Worm (Caenorhabditis elegans): ENCODE results near the gene rsu-1.

Gene rsu-1

DNA sequence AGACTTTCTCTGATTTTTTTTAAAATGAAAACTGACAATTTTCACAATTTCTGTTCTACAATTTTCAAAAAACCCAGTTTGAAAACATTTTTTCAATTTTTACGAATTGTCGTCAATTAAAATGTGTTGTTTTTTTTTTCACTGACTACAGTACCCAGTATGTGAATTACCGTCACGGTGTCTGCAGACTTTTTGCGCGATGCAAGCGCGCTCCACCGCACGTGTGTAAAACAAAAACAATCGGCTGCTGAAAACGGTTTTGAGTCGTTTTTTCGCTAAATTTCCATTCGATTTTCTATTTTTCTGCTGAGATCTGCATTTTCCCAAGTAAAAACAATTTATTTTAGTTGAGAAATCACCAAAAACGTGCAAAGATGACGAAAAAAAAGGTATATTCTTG lies 15.6 kb upstream of the rsu-1 start (continued):
- no peak for TF ChIP-seq ceh-45 (GFP tag; IDR thresholded peaks at IDR 0.05)
- TF ChIP-seq ceh-6 (GFP tag; optimal IDR thresholded peaks at IDR 0.05), result no peak
- no peak for TF ChIP-seq lin-11 (tag; optimal IDR thresholded peaks at IDR 0.05)
- TF ChIP-seq ceh-18 (tag; optimal IDR thresholded peaks at IDR 0.05), result peak; percentile 83
- no peak for TF ChIP-seq ceh-48 (tag; optimal IDR thresholded peaks at IDR 0.05)
- TF ChIP-seq fkh-10 (GFP tag; optimal IDR thresholded peaks at IDR 0.05), result no peak
- peak; percentile 11 for TF ChIP-seq fax-1 (tag; optimal IDR thresholded peaks at IDR 0.05)
- TF ChIP-seq pha-2 (tag; optimal IDR thresholded peaks at IDR 0.05), result no peak
- peak; percentile 53 for TF ChIP-seq ceh-30 (tag; optimal IDR thresholded peaks at IDR 0.05)
- TF ChIP-seq Y22D7AL.16 (tag; optimal IDR thresholded peaks at IDR 0.05), result no peak
- peak; percentile 52 for TF ChIP-seq C08G9.2 (tag; optimal IDR thresholded peaks at IDR 0.05)
- TF ChIP-seq unc-3 (GFP tag; conservative IDR thresholded peaks at IDR 0.05), result no peak
- TF ChIP-seq unc-3 (tag; optimal IDR thresholded peaks at IDR 0.05), result peak; percentile 32
- TF ChIP-seq sox-4 (tag; optimal IDR thresholded peaks at IDR 0.05), result no peak
- no peak for TF ChIP-seq F13H6.1 (tag; optimal IDR thresholded peaks at IDR 0.05)
- no peak for TF ChIP-seq hlh-15 (tag; optimal IDR thresholded peaks at IDR 0.05)
- TF ChIP-seq odd-2 (tag; optimal IDR thresholded peaks at IDR 0.05), result no peak
- peak; percentile 44 for TF ChIP-seq unc-86 (tag; optimal IDR thresholded peaks at IDR 0.05)
- TF ChIP-seq ceh-24 (tag; optimal IDR thresholded peaks at IDR 0.05), result no peak
- peak; percentile 83 for TF ChIP-seq ref-2 (tag; optimal IDR thresholded peaks at IDR 0.05)
- TF ChIP-seq rnt-1 (tag; optimal IDR thresholded peaks at IDR 0.05), result peak; percentile 17
- TF ChIP-seq ets-4 (tag; optimal IDR thresholded peaks at IDR 0.05), result peak; percentile 38
- peak; percentile 78 for TF ChIP-seq ceh-34 (tag; optimal IDR thresholded peaks at IDR 0.05)
- TF ChIP-seq K09A11.1 (tag; optimal IDR thresholded peaks at IDR 0.05; ENCODE audit: insufficient read depth), result peak; percentile 44
- TF ChIP-seq madf-2 (tag; optimal IDR thresholded peaks at IDR 0.05), result peak; percentile 21
- TF ChIP-seq pag-3 (tag; optimal IDR thresholded peaks at IDR 0.05; ENCODE audit: borderline replicate concordance), result no peak
- TF ChIP-seq ceh-14 (tag; optimal IDR thresholded peaks at IDR 0.05), result peak; percentile 79
- TF ChIP-seq ceh-22 (tag; optimal IDR thresholded peaks at IDR 0.05), result no peak
- no peak for TF ChIP-seq K02D7.2 (tag; optimal IDR thresholded peaks at IDR 0.05)
- TF ChIP-seq elt-2 (tag; optimal IDR thresholded peaks at IDR 0.05), result peak; percentile 68
- no peak for TF ChIP-seq pha-4 (tag; optimal IDR thresholded peaks at IDR 0.05)
- peak; percentile 12; the same call in 1 of the 2 replicates for TF ChIP-seq sox-2 (GFP tag; IDR thresholded peaks at IDR 0.05)
- TF ChIP-seq fkh-6 (tag; optimal IDR thresholded peaks at IDR 0.05), result no peak

DNA sequence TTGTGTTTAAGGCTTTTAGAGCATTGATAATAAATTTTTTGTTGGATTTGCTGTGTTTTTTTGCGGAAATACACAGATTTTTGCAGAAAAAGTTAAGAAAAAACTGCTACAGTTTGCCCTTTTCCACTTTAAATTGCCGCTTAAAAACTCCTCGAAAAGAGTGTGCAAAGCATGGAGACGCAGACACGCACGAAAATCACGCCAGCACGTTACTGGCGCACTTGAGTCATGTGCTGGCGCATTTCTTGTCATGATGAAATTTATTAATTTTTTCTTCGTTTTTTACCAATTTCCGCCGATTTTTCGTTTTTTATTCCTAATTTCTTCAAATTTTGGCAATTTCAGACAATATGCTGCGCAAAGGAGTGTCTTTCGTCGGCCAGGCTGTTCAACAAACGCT lies 11.7 kb upstream of the rsu-1 start, which contains the start of gene C34C12.8:
C34C12.8 (plus strand) TSS at position 346 of the 400 bp plus-strand sequence.
- peak; percentile 37 for TF ChIP-seq unc-86 (tag; optimal IDR thresholded peaks at IDR 0.05)
- TF ChIP-seq pha-4 (tag; optimal IDR thresholded peaks at IDR 0.05), result no peak
- no peak for TF ChIP-seq T23F11.4 (GFP tag; optimal IDR thresholded peaks at IDR 0.05)
- TF ChIP-seq K09A11.1 (tag; optimal IDR thresholded peaks at IDR 0.05; ENCODE audit: insufficient read depth), result no peak
- no peak for TF ChIP-seq zip-5 (tag; optimal IDR thresholded peaks at IDR 0.05)
- TF ChIP-seq ceh-19 (GFP tag; optimal IDR thresholded peaks at IDR 0.05), result peak; percentile 55
- peak; percentile 13 for TF ChIP-seq ceh-48 (tag; optimal IDR thresholded peaks at IDR 0.05)
- no peak for TF ChIP-seq fkh-10 (GFP tag; optimal IDR thresholded peaks at IDR 0.05)
- TF ChIP-seq nhr-232 (tag; optimal IDR thresholded peaks at IDR 0.05), result no peak
- TF ChIP-seq ceh-22 (tag; optimal IDR thresholded peaks at IDR 0.05), result no peak
- no peak for TF ChIP-seq ama-1 (optimal IDR thresholded peaks at IDR 0.05)
- TF ChIP-seq ceh-14 (tag; optimal IDR thresholded peaks at IDR 0.05), result peak; percentile 41
- no peak for TF ChIP-seq hlh-8 (tag; optimal IDR thresholded peaks at IDR 0.05)
- peak; percentile 9 for TF ChIP-seq hlh-15 (tag; optimal IDR thresholded peaks at IDR 0.05)
- peak; percentile 57 for TF ChIP-seq dve-1 (tag; optimal IDR thresholded peaks at IDR 0.05)
- peak; percentile 78 for TF ChIP-seq ceh-31 (tag; optimal IDR thresholded peaks at IDR 0.05)
- peak; percentile 30 for TF ChIP-seq dmd-4 (tag; optimal IDR thresholded peaks at IDR 0.05; ENCODE audit: borderline replicate concordance)
- TF ChIP-seq tbx-7 (tag; optimal IDR thresholded peaks at IDR 0.05), result no peak
- TF ChIP-seq lim-6 (tag; optimal IDR thresholded peaks at IDR 0.05), result no peak
- TF ChIP-seq unc-42 (tag; optimal IDR thresholded peaks at IDR 0.05), result peak; percentile 89
- TF ChIP-seq ceh-45 (GFP tag; IDR thresholded peaks at IDR 0.05), result no peak
- TF ChIP-seq pax-1 (tag; optimal IDR thresholded peaks at IDR 0.05), result peak; percentile 37
- TF ChIP-seq pag-3 (tag; optimal IDR thresholded peaks at IDR 0.05; ENCODE audit: borderline replicate concordance), result no peak
- TF ChIP-seq odd-2 (tag; optimal IDR thresholded peaks at IDR 0.05), result no peak
- TF ChIP-seq sdc-2 (tag; optimal IDR thresholded peaks at IDR 0.05), result no peak
- TF ChIP-seq Y22D7AL.16 (tag; optimal IDR thresholded peaks at IDR 0.05), result no peak
- peak; percentile 81 for TF ChIP-seq ceh-30 (tag; optimal IDR thresholded peaks at IDR 0.05)
- no peak for TF ChIP-seq ceh-9 (tag; optimal IDR thresholded peaks at IDR 0.05)
- TF ChIP-seq sox-4 (tag; optimal IDR thresholded peaks at IDR 0.05), result peak; percentile 39
- peak; percentile 63 for TF ChIP-seq rnt-1 (tag; optimal IDR thresholded peaks at IDR 0.05)
- TF ChIP-seq F13H6.1 (tag; optimal IDR thresholded peaks at IDR 0.05), result no peak
- no peak for TF ChIP-seq gmeb-2 (tag; optimal IDR thresholded peaks at IDR 0.05)
- peak; percentile 17 for TF ChIP-seq lin-11 (tag; optimal IDR thresholded peaks at IDR 0.05)
- TF ChIP-seq syd-9 (tag; optimal IDR thresholded peaks at IDR 0.05), result no peak
- TF ChIP-seq madf-2 (tag; optimal IDR thresholded peaks at IDR 0.05), result peak; percentile 7

All from whole organism, late embryonic.